Worm (Caenorhabditis elegans): ENCODE measurements around the gene evl-20.

evl-20 gene

ce11 chrII:8471139-8471538, 27.0 kb downstream of the evl-20 start, which contains the start of gene M05D6.8:
Gene M05D6.8 (minus strand): TSS chrII:8471239.
- TF ChIP-seq F10B5.3 (tag; optimal IDR thresholded peaks at IDR 0.05) (no peak), ceh-44 (GFP tag; IDR thresholded peaks at IDR 0.05) (no peak), mdl-1 (tag; optimal IDR thresholded peaks at IDR 0.05) (no peak), unc-130 (GFP tag; optimal IDR thresholded peaks at IDR 0.05) (no peak), daf-19 (GFP tag; conservative IDR thresholded peaks at IDR 0.05) (no peak), F26F4.8 (GFP tag; conservative IDR thresholded peaks at IDR 0.05) (no peak), rbr-2 (tag; optimal IDR thresholded peaks at IDR 0.05) (no peak), nhr-28 (tag; optimal IDR thresholded peaks at IDR 0.05) (no peak), zip-11 (GFP tag; IDR thresholded peaks at IDR 0.05) (no peak), ctbp-1 (GFP tag; IDR thresholded peaks at IDR 0.05) (no peak), nhr-42 (GFP tag; IDR thresholded peaks at IDR 0.05) (no peak)

DNA sequence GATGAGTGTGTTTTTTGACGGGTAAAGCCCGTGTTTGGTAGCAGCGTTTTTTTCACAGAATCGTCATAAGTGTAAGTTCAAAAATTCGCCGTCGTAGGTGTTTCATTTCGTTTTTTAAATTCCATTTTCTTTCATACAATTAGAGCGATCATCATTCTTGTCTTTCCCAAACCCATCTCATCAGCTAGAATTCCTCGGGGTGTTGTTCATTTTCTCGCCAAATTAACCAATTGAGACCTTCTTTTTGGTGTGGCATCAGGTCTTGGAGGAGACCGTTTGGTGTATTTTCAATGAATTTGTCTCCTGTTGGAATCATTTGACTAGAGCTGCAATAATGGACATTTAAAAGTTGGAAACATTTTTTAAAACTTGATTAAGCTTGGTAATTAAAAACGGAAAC, 28.8 kb downstream of the evl-20 start:
- TF ChIP-seq hlh-11 (tag; optimal IDR thresholded peaks at IDR 0.05) (no peak), unc-62 (GFP tag; optimal IDR thresholded peaks at IDR 0.05 in 1 of 2) (peak in 1 of 2 experiments; percentile 91), unc-62 (tag; optimal IDR thresholded peaks at IDR 0.05) (no peak)

DNA sequence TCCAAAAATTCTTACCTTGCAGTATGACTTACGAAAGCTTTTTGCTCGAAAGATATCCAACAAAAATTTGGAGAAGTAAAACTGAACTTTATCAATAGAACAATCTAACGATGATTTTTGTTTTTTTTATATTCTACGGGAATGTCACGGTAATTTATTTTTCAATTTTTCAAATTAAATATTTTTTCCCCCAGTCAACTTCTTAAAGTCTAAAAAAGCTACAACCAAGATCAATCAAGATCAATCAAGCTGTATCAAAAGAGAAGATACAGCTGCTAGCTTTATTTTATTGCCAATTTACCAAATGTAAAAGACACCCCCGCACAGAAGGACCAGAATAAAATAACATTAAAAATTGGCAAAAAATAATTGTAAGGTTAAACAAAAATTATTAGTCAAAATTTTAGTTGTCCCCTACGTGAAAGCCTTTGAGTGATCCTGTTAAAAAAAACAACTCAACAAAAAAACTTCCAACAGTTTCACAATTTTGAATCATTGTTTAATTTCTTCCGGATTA, 31.3 kb downstream of the evl-20 start, which contains the start of the genes M05D6.1 and M05D6.3:
Gene M05D6.1, minus strand, starts transcription at position 101 of the 517 bp plus-strand sequence.
Gene M05D6.3, plus strand, starts transcription at position 467 of the 517 bp plus-strand sequence.
- TF ChIP-seq ctbp-1 (GFP tag; IDR thresholded peaks at IDR 0.05) (no peak), egl-43 (GFP tag; IDR thresholded peaks at IDR 0.05) (no peak), daf-8 (GFP tag; IDR thresholded peaks at IDR 0.05) (no peak), unc-62 (GFP tag; optimal IDR thresholded peaks at IDR 0.05 in 1 of 2) (no peak), unc-62 (tag; optimal IDR thresholded peaks at IDR 0.05) (no peak), daf-19 (GFP tag; conservative IDR thresholded peaks at IDR 0.05) (no peak), madf-5 (GFP tag; IDR thresholded peaks at IDR 0.05) (no peak), egl-27 (tag; optimal IDR thresholded peaks at IDR 0.05) (no peak), zip-2 (tag; optimal IDR thresholded peaks at IDR 0.05) (no peak)

DNA sequence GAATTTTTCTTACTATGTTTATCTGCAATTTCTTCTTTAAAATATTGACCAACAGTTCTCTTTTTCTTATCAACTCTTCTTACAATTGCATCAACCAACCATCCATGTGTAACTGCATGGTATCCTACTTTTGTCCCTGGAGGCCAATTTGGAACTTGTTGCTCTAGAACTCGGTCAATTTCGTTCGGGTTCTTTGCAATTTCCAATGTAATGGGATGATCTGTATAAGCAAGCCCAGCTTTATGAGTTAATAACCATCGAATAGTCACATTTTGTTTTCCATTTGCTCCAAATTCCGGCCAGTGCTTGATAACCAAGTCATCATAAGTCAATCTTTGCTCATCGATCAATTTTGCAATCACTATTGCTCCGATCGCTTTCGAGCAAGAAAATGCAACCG, 35.2 kb downstream of the evl-20 start:
- TF ChIP-seq lsy-2 (tag; optimal IDR thresholded peaks at IDR 0.05) (peak in 1 of 2 experiments; percentile 6), ceh-20 (GFP tag; IDR thresholded peaks at IDR 0.05) (no peak), daf-16 (GFP tag; optimal IDR thresholded peaks at IDR 0.05) (no peak), daf-16 (tag; optimal IDR thresholded peaks at IDR 0.05) (peak; percentile 29), vab-7 (GFP tag; IDR thresholded peaks at IDR 0.05) (peak; percentile 18; the same call in 1 of the 2 replicates)

DNA sequence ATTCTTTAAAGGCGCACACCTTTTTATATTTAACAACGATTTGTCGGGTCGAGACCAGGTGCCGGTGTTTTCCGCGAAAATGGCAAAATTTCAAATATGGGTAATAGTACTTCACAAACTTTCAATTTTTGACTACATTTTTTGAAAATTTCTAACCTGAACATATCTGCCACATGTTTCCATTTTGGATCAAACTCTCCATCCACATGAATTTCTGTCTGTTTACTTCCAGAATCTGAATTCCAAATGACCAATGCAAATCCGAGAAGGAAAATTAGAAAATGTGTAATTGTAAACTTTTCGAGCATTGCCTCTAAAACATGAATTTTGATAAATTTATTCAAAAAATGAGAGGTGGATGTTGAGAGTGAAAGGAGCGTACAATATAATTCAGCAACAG, 36.1 kb downstream of the evl-20 start, which contains the start of gene lact-4:
Gene lact-4, minus strand, starts transcription at position 313 of the 400 bp plus-strand sequence.
- peak; percentile 93 for TF ChIP-seq aha-1 (tag)
- TF ChIP-seq unc-62 (GFP tag; optimal IDR thresholded peaks at IDR 0.05 in 1 of 2) = peak in 1 of 2 experiments; percentile 11
- no peak for TF ChIP-seq unc-62 (tag; optimal IDR thresholded peaks at IDR 0.05)
- 0 out of 2 replicates have a peak, but pooled peaks have one; percentile 8 for TF ChIP-seq Y105C5A.15 (GFP tag; IDR thresholded peaks at IDR 0.05)
- TF ChIP-seq ztf-7 (tag; optimal IDR thresholded peaks at IDR 0.05) = no peak

ce11 chrII:8481033-8481708, 37.1 kb downstream of the evl-20 start:
- TF ChIP-seq lin-39 (tag; optimal IDR thresholded peaks at IDR 0.05) = no peak
- no peak for TF ChIP-seq duxl-1 (tag; optimal IDR thresholded peaks at IDR 0.05; ENCODE audit: poor library complexity)
- TF ChIP-seq daf-12 (tag; optimal IDR thresholded peaks at IDR 0.05) = no peak
- TF ChIP-seq Y48G9A.11 (GFP tag; IDR thresholded peaks at IDR 0.05) = no peak
- peak; percentile 39 for TF ChIP-seq nhr-77 (tag; optimal IDR thresholded peaks at IDR 0.05)
- no peak for TF ChIP-seq ama-1 (optimal IDR thresholded peaks at IDR 0.05)
- TF ChIP-seq F26F4.8 (GFP tag; conservative IDR thresholded peaks at IDR 0.05) = no peak
- TF ChIP-seq Y75B8A.6 (GFP tag; IDR thresholded peaks at IDR 0.05) = 0 out of 2 replicates have a peak, but pooled peaks have one; percentile 41
- no peak for TF ChIP-seq unc-130 (GFP tag; optimal IDR thresholded peaks at IDR 0.05)
- no peak for TF ChIP-seq spr-1 (tag; optimal IDR thresholded peaks at IDR 0.05)
- TF ChIP-seq skn-1 (tag; optimal IDR thresholded peaks at IDR 0.05) = no peak
- no peak for TF ChIP-seq snpc-4 (tag; optimal IDR thresholded peaks at IDR 0.05)
- TF ChIP-seq pha-4 (GFP tag; IDR thresholded peaks at IDR 0.05) = peak; percentile 27; the same call in 1 of the 2 replicates
- TF ChIP-seq pha-4 (tag; optimal IDR thresholded peaks at IDR 0.05) = no peak
- TF ChIP-seq mxl-2 (GFP tag; conservative IDR thresholded peaks at IDR 0.05) = peak; percentile 83
- no peak for TF ChIP-seq mxl-3 (GFP tag; optimal IDR thresholded peaks at IDR 0.05)
- no peak for TF ChIP-seq Y5F2A.4 (GFP tag; optimal IDR thresholded peaks at IDR 0.05)

Data from whole organism, L4 larva.